Worm (Caenorhabditis elegans) whole organism, mixed stage, embryonic: ENCODE measurements around the gene ptr-1.

Experiments used
- M03D4.4 ChIP-seq: sonication (generic microtip); optimal IDR thresholded peaks from 2 replicates; lab custom pipeline; 2017; ENCODE audit warnings: mild to moderate bottlenecking, missing genetic modification characterization, missing compliant biosample characterization
- bed-3 ChIP-seq: fragments of 200-800 bp; sonication (Bioruptor generic); optimal IDR thresholded peaks from 3 replicates; lab custom pipeline; 2018; ENCODE audit warnings: mild to moderate bottlenecking, missing genetic modification characterization, moderate library complexity, missing compliant biosample characterization
- blmp-1 ChIP-seq: fragments of 150-350 bp; optimal IDR thresholded peaks from 2 replicates; lab custom pipeline; 2014; ENCODE audit warnings: missing biosample characterization, missing genetic modification characterization
- ceh-39 ChIP-seq: fragments of 150-350 bp; optimal IDR thresholded peaks from 2 replicates; lab custom pipeline; 2014; ENCODE audit warnings: missing biosample characterization, missing genetic modification characterization
- ceh-43 ChIP-seq: fragments of 200-800 bp; sonication (Bioruptor generic); optimal IDR thresholded peaks from 2 replicates; lab custom pipeline; 2018; ENCODE audit warnings: mild to moderate bottlenecking, missing genetic modification characterization, moderate library complexity, missing compliant biosample characterization
- ceh-83 ChIP-seq: fragments of 200-800 bp; sonication (Bioruptor generic); optimal IDR thresholded peaks from 2 replicates; lab custom pipeline; 2018; ENCODE audit warnings: mild to moderate bottlenecking, missing genetic modification characterization, missing compliant biosample characterization
- ces-1 ChIP-seq: fragments of 150-350 bp; optimal IDR thresholded peaks from 2 replicates; lab custom pipeline; 2014; ENCODE audit warnings: missing biosample characterization, missing genetic modification reagents, missing genetic modification characterization
- cnd-1 ChIP-seq: fragments of 200-800 bp; sonication (Bioruptor generic); optimal IDR thresholded peaks from 2 replicates; lab custom pipeline; 2018; ENCODE audit warnings: mild to moderate bottlenecking, missing genetic modification characterization, missing compliant biosample characterization
- drap-1 ChIP-seq: fragments of 200-800 bp; sonication (Bioruptor generic); optimal IDR thresholded peaks from 3 replicates; lab custom pipeline; 2018; ENCODE audit warnings: mild to moderate bottlenecking, missing genetic modification characterization, missing compliant biosample characterization
- elt-1 ChIP-seq: sonication (generic microtip); optimal IDR thresholded peaks from 2 replicates; lab custom pipeline; 2017; ENCODE audit warnings: missing genetic modification characterization, mild to moderate bottlenecking, missing compliant biosample characterization, antibody characterized with exemption, moderate library complexity, borderline replicate concordance; ENCODE audit not compliant: insufficient read depth
- elt-3 ChIP-seq: fragments of 150-350 bp; optimal IDR thresholded peaks from 2 replicates; lab custom pipeline; 2014; ENCODE audit warnings: missing biosample characterization, missing genetic modification characterization
- flh-1 ChIP-seq: fragments of 200-800 bp; sonication (Bioruptor generic); optimal IDR thresholded peaks from 2 replicates; lab custom pipeline; 2018; ENCODE audit warnings: mild to moderate bottlenecking, missing genetic modification characterization, moderate library complexity, missing compliant biosample characterization
- ham-2 ChIP-seq: fragments of 200-800 bp; sonication (Bioruptor generic); optimal IDR thresholded peaks from 2 replicates; lab custom pipeline; 2018; ENCODE audit warnings: mild to moderate bottlenecking, missing genetic modification characterization, missing compliant biosample characterization
- hlh-1 ChIP-seq: fragments of 150-350 bp; optimal IDR thresholded peaks from 2 replicates; lab custom pipeline; 2014; ENCODE audit warnings: missing biosample characterization, missing genetic modification reagents, missing genetic modification characterization
- lin-13 ChIP-seq: fragments of 150-350 bp; optimal IDR thresholded peaks from 2 replicates; lab custom pipeline; 2014; ENCODE audit warnings: missing biosample characterization, missing genetic modification characterization
- lin-32 ChIP-seq: fragments of 200-800 bp; sonication (Bioruptor generic); optimal IDR thresholded peaks from 2 replicates; lab custom pipeline; 2018; ENCODE audit warnings: mild to moderate bottlenecking, missing genetic modification characterization, missing compliant biosample characterization
- lsy-2 ChIP-seq: fragments of 150-350 bp; optimal IDR thresholded peaks from 2 replicates; lab custom pipeline; 2014; ENCODE audit warnings: missing biosample characterization, missing genetic modification characterization
- mab-5 ChIP-seq: fragments of 150-350 bp; optimal IDR thresholded peaks from 2 replicates; lab custom pipeline; 2014; ENCODE audit warnings: missing biosample characterization, missing genetic modification characterization
- mep-1 ChIP-seq: fragments of 150-350 bp; optimal IDR thresholded peaks from 2 replicates; lab custom pipeline; 2017; ENCODE audit warnings: missing biosample characterization, missing genetic modification reagents, missing genetic modification characterization, inconsistent platforms
- mls-2 ChIP-seq: sonication (generic microtip); optimal IDR thresholded peaks from 2 replicates; lab custom pipeline; 2016; ENCODE audit warnings: mild to moderate bottlenecking, missing genetic modification characterization, moderate library complexity, missing compliant biosample characterization
- nhr-12 ChIP-seq: fragments of 150-350 bp; optimal IDR thresholded peaks from 2 replicates; lab custom pipeline; 2014; ENCODE audit warnings: missing biosample characterization, missing genetic modification characterization
- nhr-2 ChIP-seq: fragments of 150-350 bp; optimal IDR thresholded peaks from 2 replicates; lab custom pipeline; 2014; ENCODE audit warnings: missing biosample characterization, missing genetic modification characterization
- nhr-237 ChIP-seq: fragments of 150-350 bp; optimal IDR thresholded peaks from 2 replicates; lab custom pipeline; 2014; ENCODE audit warnings: missing biosample characterization, missing genetic modification characterization
- nhr-28 ChIP-seq: fragments of 150-350 bp; optimal IDR thresholded peaks from 2 replicates; lab custom pipeline; 2014; ENCODE audit warnings: missing biosample characterization, missing genetic modification characterization
- nhr-76 ChIP-seq: sonication (generic microtip); optimal IDR thresholded peaks from 2 replicates; lab custom pipeline; 2017; ENCODE audit warnings: missing biosample characterization, missing genetic modification characterization
- pha-4 ChIP-seq: fragments of 150-350 bp; optimal IDR thresholded peaks from 2 replicates; lab custom pipeline; 2018; ENCODE audit warnings: missing biosample characterization, missing genetic modification reagents, missing genetic modification characterization
- sem-2 ChIP-seq: fragments of 200-800 bp; sonication (Bioruptor generic); optimal IDR thresholded peaks from 2 replicates; lab custom pipeline; 2018; ENCODE audit warnings: mild to moderate bottlenecking, missing genetic modification characterization, missing compliant biosample characterization
- snpc-4 ChIP-seq: fragments of 150-350 bp; optimal IDR thresholded peaks from 2 replicates; lab custom pipeline; 2014; ENCODE audit warnings: missing biosample characterization, missing genetic modification characterization
- sptf-1 ChIP-seq: sonication (generic microtip); optimal IDR thresholded peaks from 2 replicates; lab custom pipeline; 2017; ENCODE audit warnings: mild to moderate bottlenecking, missing genetic modification characterization, moderate library complexity, missing compliant biosample characterization
- tbx-8 ChIP-seq: fragments of 200-800 bp; sonication (Bioruptor generic); optimal IDR thresholded peaks from 2 replicates; lab custom pipeline; 2018; ENCODE audit warnings: mild to moderate bottlenecking, missing genetic modification characterization, moderate library complexity, missing compliant biosample characterization
- unc-120 ChIP-seq: sonication (generic microtip); optimal IDR thresholded peaks from 2 replicates; lab custom pipeline; 2017; ENCODE audit warnings: missing genetic modification characterization, missing compliant biosample characterization; ENCODE audit not compliant: poor library complexity, severe bottlenecking
- unc-39 ChIP-seq: fragments of 150-350 bp; optimal IDR thresholded peaks from 2 replicates; lab custom pipeline; 2014; ENCODE audit warnings: missing biosample characterization, missing genetic modification characterization
- unc-62 ChIP-seq: fragments of 150-350 bp; optimal IDR thresholded peaks from 2 replicates; lab custom pipeline; 2014; ENCODE audit warnings: missing biosample characterization, missing genetic modification reagents, missing genetic modification characterization
- zip-8 ChIP-seq: fragments of 150-350 bp; optimal IDR thresholded peaks from 2 replicates; lab custom pipeline; 2014; ENCODE audit warnings: missing biosample characterization, missing genetic modification characterization
- ztf-11 ChIP-seq: fragments of 150-350 bp; optimal IDR thresholded peaks from 2 replicates; lab custom pipeline; 2014; ENCODE audit warnings: missing biosample characterization, missing genetic modification characterization

ptr-1 gene

DNA sequence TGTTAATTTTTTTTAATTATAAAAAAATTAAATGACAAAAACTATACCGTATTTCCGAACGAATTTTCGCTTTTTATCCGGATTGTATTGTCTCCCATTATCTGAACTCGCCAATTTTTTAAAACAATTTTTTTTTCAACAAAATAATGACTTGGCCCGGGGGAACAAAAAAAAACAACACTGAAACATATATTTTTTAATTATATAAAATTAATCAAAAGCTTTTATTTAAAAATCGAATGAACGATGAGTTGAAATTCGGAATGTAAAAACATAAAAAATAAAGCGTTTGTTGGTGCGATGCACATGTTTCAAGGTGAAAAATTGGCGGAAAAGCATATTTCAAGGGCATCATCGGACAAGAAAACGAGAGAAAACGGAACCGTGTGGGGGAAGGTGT is 32.0 kb upstream of the ptr-1 start, which contains the start of gene mdt-27:
TSS of gene mdt-27 (minus strand) at position 101 of the 400 bp plus-strand sequence.
- no peak for TF ChIP-seq mab-5 (tag; lab: Kevin White, UChicago)
- TF ChIP-seq nhr-12 (tag; lab: Kevin White, UChicago) = no peak
- TF ChIP-seq cnd-1 (tag; lab: Kevin White, UChicago) = no peak

ce11 chrV:9212499-9212898 is 31.0 kb upstream of the ptr-1 start:
- TF ChIP-seq elt-1 (tag; lab: Kevin White, UChicago) (no peak), snpc-4 (tag; lab: Kevin White, UChicago) (no peak), bed-3 (GFP tag; lab: Kevin White, UChicago) (no peak), mab-5 (tag; lab: Kevin White, UChicago) (no peak), mls-2 (peak; percentile 27), drap-1 (no peak), blmp-1 (no peak), cnd-1 (tag; lab: Kevin White, UChicago) (no peak), pha-4 (peak; percentile 74), flh-1 (no peak), lin-32 (GFP tag; lab: Kevin White, UChicago) (no peak), ham-2 (GFP tag; lab: Kevin White, UChicago) (no peak), nhr-76 (no peak), lin-13 (no peak), tbx-8 (GFP tag; lab: Kevin White, UChicago) (no peak), nhr-28 (tag; lab: Kevin White, UChicago) (no peak), M03D4.4 (tag; lab: Kevin White, UChicago) (no peak), nhr-12 (tag; lab: Kevin White, UChicago) (no peak), sem-2 (no peak), hlh-1 (tag; lab: Kevin White, UChicago) (no peak), mep-1 (tag; lab: Kevin White, UChicago) (peak; percentile 76), ceh-43 (GFP tag; lab: Kevin White, UChicago) (no peak), unc-39 (tag; lab: Kevin White, UChicago) (no peak), elt-3 (tag; lab: Kevin White, UChicago) (no peak), nhr-2 (tag; lab: Kevin White, UChicago) (no peak), nhr-237 (tag; lab: Kevin White, UChicago) (peak; percentile 67), ceh-83 (GFP tag; lab: Kevin White, UChicago) (no peak), ces-1 (peak; percentile 98), ceh-39 (tag; lab: Kevin White, UChicago) (peak; percentile 40), lsy-2 (peak; percentile 46), zip-8 (tag; lab: Kevin White, UChicago) (no peak), ztf-11 (no peak), sptf-1 (no peak), unc-120 (peak; percentile 82), unc-62 (GFP tag; lab: Kevin White, UChicago) (no peak)

DNA sequence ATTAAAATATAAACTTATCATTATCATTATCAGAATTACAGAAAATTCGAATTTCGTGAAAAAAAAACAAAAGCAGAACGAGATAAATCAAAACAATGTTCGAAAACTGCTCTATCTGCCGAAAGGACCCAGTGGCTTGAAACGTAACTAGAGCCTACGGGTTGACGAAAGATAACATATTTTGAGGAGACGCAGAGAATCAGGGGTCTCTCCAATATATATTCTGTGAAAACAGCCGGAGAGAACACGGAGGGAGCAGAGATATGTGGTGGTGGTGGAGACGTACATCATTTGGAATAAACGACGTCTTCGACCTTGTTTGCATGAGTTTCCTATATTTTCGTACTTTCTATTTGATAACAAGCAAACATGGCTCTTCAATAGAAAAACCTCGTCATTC is 27.4 kb upstream of the ptr-1 start:
- peak; percentile 32 for TF ChIP-seq ces-1
- TF ChIP-seq lin-32 (GFP tag; lab: Kevin White, UChicago) = no peak

- TF ChIP-seq unc-62 (GFP tag; lab: Kevin White, UChicago) (no peak), lin-32 (GFP tag; lab: Kevin White, UChicago) (no peak), ceh-83 (GFP tag; lab: Kevin White, UChicago) (no peak), ces-1 (no peak), ceh-39 (tag; lab: Kevin White, UChicago) (no peak), drap-1 (no peak), hlh-1 (tag; lab: Kevin White, UChicago) (no peak), zip-8 (tag; lab: Kevin White, UChicago) (no peak), pha-4 (no peak), mab-5 (tag; lab: Kevin White, UChicago) (no peak), nhr-76 (no peak), sptf-1 (no peak), nhr-2 (tag; lab: Kevin White, UChicago) (no peak), bed-3 (GFP tag; lab: Kevin White, UChicago) (no peak), elt-3 (tag; lab: Kevin White, UChicago) (no peak), flh-1 (no peak), tbx-8 (GFP tag; lab: Kevin White, UChicago) (no peak), ham-2 (GFP tag; lab: Kevin White, UChicago) (no peak)
Measured at ce11 chrV:9207377-9207776, 25.9 kb upstream of the ptr-1 start, which contains the start of gene inx-10. TSS of gene inx-10 (minus strand) at chrV:9207477.
